Worm (Caenorhabditis elegans): ENCODE results near the gene C41G11.1.

- TF ChIP-seq W03F9.2 (tag; optimal IDR thresholded peaks at IDR 0.05) (no peak), him-1 (tag; optimal IDR thresholded peaks at IDR 0.05) (no peak)
These were observed 33.1 kb upstream of the C41G11.1 start for ce11 chrX:5753141-5753540.
